Fruit fly (Drosophila melanogaster): ENCODE results near the gene frac.

frac gene

DNA sequence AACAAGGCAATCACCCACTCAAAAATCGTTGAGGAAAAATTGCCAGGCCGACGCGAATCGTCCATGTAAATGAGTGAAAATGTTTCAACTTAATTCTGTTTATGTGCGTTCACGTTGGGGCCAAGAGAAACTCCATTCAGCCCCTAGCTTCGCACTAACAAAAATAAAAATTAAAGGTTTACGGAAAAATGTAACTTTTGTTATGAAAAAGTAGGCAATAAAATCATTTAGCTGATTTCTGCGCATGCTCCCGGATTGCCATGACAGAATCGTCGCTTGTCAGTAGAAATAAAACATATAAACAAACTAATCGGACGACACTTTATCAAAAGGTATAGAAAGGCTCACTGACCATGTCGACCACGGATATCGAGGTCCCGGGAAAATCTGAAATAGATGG, 20.7 kb downstream of the frac start, which contains the start of gene mmm:
mmm (plus strand) TSS at position 301 of the 400 bp plus-strand sequence.
- TF ChIP-seq ovo (GFP tag; optimal IDR thresholded peaks at IDR 0.05) (no peak), kay (GFP tag; ENCODE audit: borderline replicate concordance) (no peak), Clk (GFP tag; optimal IDR thresholded peaks at IDR 0.05) (no peak), CG7045 (GFP tag; optimal IDR thresholded peaks at IDR 0.05) (no peak), CG7101 (tag; optimal IDR thresholded peaks at IDR 0.05) (no peak)

DNA sequence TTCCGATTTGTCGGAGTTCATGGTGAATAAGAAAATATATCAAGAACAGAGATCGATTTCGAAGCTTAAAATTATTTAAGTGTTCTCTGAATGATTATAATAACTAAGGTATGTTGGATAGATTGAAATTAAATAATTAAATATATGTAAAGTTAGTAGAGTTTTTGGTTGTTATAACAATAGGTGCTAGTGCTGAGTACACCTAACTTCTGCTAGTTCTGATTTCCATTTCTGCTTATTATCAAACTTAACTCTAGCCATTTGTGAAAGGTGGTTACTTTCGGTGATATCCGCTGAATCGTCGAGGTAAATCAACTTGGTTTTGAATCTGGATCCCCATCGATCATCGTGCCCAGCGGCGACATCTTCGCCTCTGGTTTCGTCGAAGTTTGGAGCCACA, 28.5 kb downstream of the frac start, which contains the start of gene t-Grip84:
t-Grip84 (minus strand) TSS at position 101 of the 400 bp plus-strand sequence.
- TF ChIP-seq kay (GFP tag; ENCODE audit: borderline replicate concordance) (no peak), Crg-1 (GFP tag; optimal IDR thresholded peaks at IDR 0.05) (no peak), CG14711 (tag; optimal IDR thresholded peaks at IDR 0.05) (no peak), Hr96 (GFP tag; optimal IDR thresholded peaks at IDR 0.05) (no peak), CG7045 (GFP tag; optimal IDR thresholded peaks at IDR 0.05) (no peak), Clk (GFP tag; optimal IDR thresholded peaks at IDR 0.05) (no peak), CG11617 (GFP tag; optimal IDR thresholded peaks at IDR 0.05) (no peak)

DNA sequence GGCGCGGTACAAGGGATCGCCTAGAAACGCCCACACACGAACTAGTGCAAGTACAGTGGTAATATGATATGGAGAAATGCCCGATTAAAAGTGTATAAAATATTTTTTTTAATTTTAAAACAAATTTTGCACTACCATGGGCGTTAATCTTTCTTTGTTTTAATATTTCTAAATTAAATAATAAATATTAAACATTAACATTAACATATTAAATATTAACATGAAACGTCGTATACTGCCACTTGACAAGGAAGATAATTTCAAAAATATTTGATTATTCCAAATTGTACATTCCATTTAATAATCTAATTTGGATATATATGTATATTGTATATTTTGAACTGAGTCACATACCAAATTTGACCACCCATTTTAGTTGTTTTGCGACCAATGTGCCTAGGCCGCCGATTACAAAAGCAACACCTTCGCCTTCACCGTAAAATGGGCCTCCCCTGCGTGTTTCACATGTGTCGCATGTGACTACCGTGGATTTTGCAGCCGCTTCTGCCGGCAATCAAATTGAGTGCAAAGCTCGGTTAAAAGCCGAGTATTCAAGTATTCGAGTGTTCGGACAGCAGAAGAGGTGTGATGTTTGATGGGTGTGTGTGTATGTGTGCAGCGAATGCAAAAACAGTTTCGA, 29.8 kb downstream of the frac start:
- TF ChIP-seq tj (GFP tag; optimal IDR thresholded peaks at IDR 0.05): no peak
- TF ChIP-seq ovo (GFP tag; optimal IDR thresholded peaks at IDR 0.05): peak; percentile 9
- peak; percentile 44 for TF ChIP-seq CG7101 (tag; optimal IDR thresholded peaks at IDR 0.05)
- TF ChIP-seq CG33017 (tag; optimal IDR thresholded peaks at IDR 0.05): peak; percentile 54
- no peak for TF ChIP-seq CG12768 (GFP tag; optimal IDR thresholded peaks at IDR 0.05)
- TF ChIP-seq pad (GFP tag; optimal IDR thresholded peaks at IDR 0.05): peak; percentile 95
- TF ChIP-seq CG11617 (GFP tag; optimal IDR thresholded peaks at IDR 0.05): peak; percentile 32
- no peak for TF ChIP-seq cic (GFP tag; optimal IDR thresholded peaks at IDR 0.05)
- TF ChIP-seq bab1 (GFP tag; optimal IDR thresholded peaks at IDR 0.05): peak; percentile 21
- TF ChIP-seq CG14711 (tag; optimal IDR thresholded peaks at IDR 0.05): peak; percentile 51

DNA sequence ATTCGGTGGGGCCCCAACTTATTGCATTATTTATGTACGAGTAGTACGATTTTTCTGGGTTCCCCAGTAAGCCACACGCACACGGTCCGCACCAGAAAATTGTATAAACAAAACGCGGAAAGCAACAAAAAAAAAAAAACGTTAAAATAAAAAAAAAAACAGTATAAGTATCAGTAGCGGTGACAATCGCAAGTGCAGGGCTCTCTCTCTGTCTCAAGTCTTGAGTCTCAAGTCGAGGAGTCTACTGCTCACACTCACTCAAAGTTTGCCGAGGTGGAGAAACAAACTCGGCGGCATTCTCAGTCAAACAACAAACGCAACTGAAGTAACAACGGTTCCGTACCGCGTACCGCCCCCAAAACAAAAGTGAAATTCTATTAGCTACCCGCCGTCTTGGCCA, 30.4 kb downstream of the frac start, which contains the start of gene Pura:
Pura (plus strand) TSS at position 301 of the 400 bp plus-strand sequence.
- no peak for TF ChIP-seq toe (GFP tag; optimal IDR thresholded peaks at IDR 0.05)
- TF ChIP-seq CG12768 (GFP tag; optimal IDR thresholded peaks at IDR 0.05): no peak
- TF ChIP-seq cnc (optimal IDR thresholded peaks at IDR 0.05): no peak
- no peak for TF ChIP-seq tj (GFP tag; optimal IDR thresholded peaks at IDR 0.05)
- TF ChIP-seq bab1 (GFP tag; optimal IDR thresholded peaks at IDR 0.05): no peak
- TF ChIP-seq CG5204 (GFP tag; optimal IDR thresholded peaks at IDR 0.05): no peak
- no peak for TF ChIP-seq CG11617 (GFP tag; optimal IDR thresholded peaks at IDR 0.05)
- no peak for TF ChIP-seq Hr96 (GFP tag; optimal IDR thresholded peaks at IDR 0.05)
- no peak for TF ChIP-seq CG7045 (GFP tag; optimal IDR thresholded peaks at IDR 0.05)
- no peak for TF ChIP-seq Clk (GFP tag; optimal IDR thresholded peaks at IDR 0.05)
- TF ChIP-seq CG14711 (tag; optimal IDR thresholded peaks at IDR 0.05): no peak
- TF ChIP-seq Crg-1 (GFP tag; optimal IDR thresholded peaks at IDR 0.05): no peak
- TF ChIP-seq kay (GFP tag; ENCODE audit: borderline replicate concordance): no peak
- TF ChIP-seq Mnt (GFP tag; optimal IDR thresholded peaks at IDR 0.05): no peak
- no peak for TF ChIP-seq CG1620 (GFP tag; optimal IDR thresholded peaks at IDR 0.05)

DNA sequence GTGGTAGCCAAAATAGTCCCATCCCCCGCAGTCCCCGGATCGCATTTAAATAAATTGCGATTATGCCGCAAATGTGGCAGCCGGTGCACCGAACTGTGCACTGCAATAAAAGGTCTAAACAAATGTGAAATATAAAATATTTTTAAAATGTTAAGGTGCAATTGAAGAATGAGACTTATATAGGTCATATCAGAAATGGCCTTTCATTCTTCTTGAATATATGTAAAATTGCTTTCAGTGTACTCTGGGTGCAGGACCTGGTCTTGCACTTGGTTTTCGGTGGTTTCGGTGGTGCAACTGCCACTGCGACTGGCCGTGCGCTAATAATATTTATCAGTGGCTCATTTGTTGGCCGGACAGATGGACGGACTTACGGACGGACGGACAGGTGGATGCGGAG, 35.9 kb downstream of the frac start:
- TF ChIP-seq tj (GFP tag; optimal IDR thresholded peaks at IDR 0.05): no peak
- no peak for TF ChIP-seq CG7045 (GFP tag; optimal IDR thresholded peaks at IDR 0.05)
- TF ChIP-seq CG5204 (GFP tag; optimal IDR thresholded peaks at IDR 0.05): no peak
- TF ChIP-seq bab1 (GFP tag; optimal IDR thresholded peaks at IDR 0.05): no peak
- no peak for TF ChIP-seq CG33017 (tag; optimal IDR thresholded peaks at IDR 0.05)
- TF ChIP-seq cnc (optimal IDR thresholded peaks at IDR 0.05): no peak
- no peak for TF ChIP-seq Clk (GFP tag; optimal IDR thresholded peaks at IDR 0.05)

DNA sequence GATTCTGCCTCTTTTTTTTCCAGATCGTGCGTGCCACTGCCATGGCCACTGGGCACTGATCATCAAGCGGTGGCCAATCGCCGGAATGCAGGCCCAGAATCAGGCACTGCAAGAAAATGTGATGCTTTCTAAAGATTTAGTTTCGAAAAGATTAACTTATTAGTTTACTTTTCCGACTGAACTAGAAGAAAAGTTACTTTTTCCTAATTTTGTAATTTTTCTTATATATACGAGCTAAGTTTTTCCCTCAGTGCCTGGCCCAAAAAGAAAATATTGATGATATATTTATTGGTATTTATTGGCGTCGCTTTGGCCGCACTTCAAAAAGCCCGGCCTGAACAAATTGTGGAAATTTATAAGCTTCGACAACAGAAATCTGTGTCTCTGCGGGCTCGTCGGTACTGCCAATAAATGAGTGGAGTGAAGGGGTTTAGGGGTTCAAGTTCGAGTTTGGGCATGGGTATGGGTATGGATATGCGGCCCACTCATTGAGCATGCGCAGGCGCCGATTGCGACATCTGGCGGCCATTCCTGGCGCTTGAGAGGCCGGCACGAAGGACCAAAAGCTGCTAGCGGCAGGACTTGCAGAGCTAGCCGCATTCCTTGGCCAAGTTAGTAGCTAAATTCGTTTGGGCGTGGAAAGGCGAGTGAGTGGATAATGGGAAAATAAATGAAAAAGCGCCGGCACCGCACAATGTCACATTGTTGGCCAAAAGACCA, 38.9 kb downstream of the frac start:
- no peak for TF ChIP-seq ovo (GFP tag; optimal IDR thresholded peaks at IDR 0.05)
- no peak for TF ChIP-seq bab1 (GFP tag; optimal IDR thresholded peaks at IDR 0.05)
- TF ChIP-seq cic (GFP tag; optimal IDR thresholded peaks at IDR 0.05): no peak
- TF ChIP-seq Crg-1 (GFP tag; optimal IDR thresholded peaks at IDR 0.05): no peak
- TF ChIP-seq CG12768 (GFP tag; optimal IDR thresholded peaks at IDR 0.05): no peak
- TF ChIP-seq CG7045 (GFP tag; optimal IDR thresholded peaks at IDR 0.05): no peak
- TF ChIP-seq kay (GFP tag; ENCODE audit: borderline replicate concordance): no peak
- no peak for TF ChIP-seq CG1620 (GFP tag; optimal IDR thresholded peaks at IDR 0.05)
- no peak for TF ChIP-seq pad (GFP tag; optimal IDR thresholded peaks at IDR 0.05)
- TF ChIP-seq CG11617 (GFP tag; optimal IDR thresholded peaks at IDR 0.05): no peak
- TF ChIP-seq Mnt (GFP tag; optimal IDR thresholded peaks at IDR 0.05): no peak
- no peak for TF ChIP-seq CG33017 (tag; optimal IDR thresholded peaks at IDR 0.05)
- no peak for TF ChIP-seq Clk (GFP tag; optimal IDR thresholded peaks at IDR 0.05)
- no peak for TF ChIP-seq CG7101 (tag; optimal IDR thresholded peaks at IDR 0.05)
- TF ChIP-seq Hr96 (GFP tag; optimal IDR thresholded peaks at IDR 0.05): no peak
- TF ChIP-seq CG14711 (tag; optimal IDR thresholded peaks at IDR 0.05): no peak
- no peak for TF ChIP-seq CG5204 (GFP tag; optimal IDR thresholded peaks at IDR 0.05)
- no peak for TF ChIP-seq toe (GFP tag; optimal IDR thresholded peaks at IDR 0.05)

Data from whole organism, adult.